Worm (Caenorhabditis elegans) whole organism, L1 larva: ENCODE data around the gene col-140.

Experiments used
- C16A3.4 ChIP-seq: fragments of 150-350 bp; optimal IDR thresholded peaks from 2 replicates; lab custom pipeline; 2014; ENCODE audit warnings: missing biosample characterization, missing genetic modification characterization
- alr-1 ChIP-seq: fragments of 200-800 bp; sonication (Bioruptor generic); optimal IDR thresholded peaks from 2 replicates; lab custom pipeline; 2018; ENCODE audit warnings: borderline replicate concordance, mild to moderate bottlenecking, missing genetic modification characterization, missing compliant biosample characterization
- blmp-1 ChIP-seq: fragments of 150-350 bp; optimal IDR thresholded peaks from 2 replicates; lab custom pipeline; 2014; ENCODE audit warnings: missing biosample characterization, missing genetic modification characterization
- ceh-82 ChIP-seq, 3 experiments: fragments of 150-350 bp in 1 of 3; sonication (generic microtip) in 2 of 3; optimal IDR thresholded peaks; 2 replicates each; lab custom pipeline; 2014 to 2017; ENCODE audit warnings: missing biosample characterization in 3 of 3, missing genetic modification characterization in 3 of 3
- ces-1 ChIP-seq: fragments of 150-350 bp; optimal IDR thresholded peaks from 2 replicates; lab custom pipeline; 2014; ENCODE audit warnings: missing biosample characterization, missing genetic modification reagents, missing genetic modification characterization
- dpl-1 ChIP-seq, 3 experiments: fragments of 150-350 bp in 2 of 3; sonication (generic microtip) in 1 of 3; optimal IDR thresholded peaks; 2 replicates each; lab custom pipeline; 2014 to 2017; ENCODE audit warnings: missing biosample characterization in 3 of 3, missing genetic modification characterization in 3 of 3, missing genetic modification reagents in 3 of 3
- dsc-1 ChIP-seq: sonication (generic microtip); optimal IDR thresholded peaks from 2 replicates; lab custom pipeline; 2016; ENCODE audit warnings: mild to moderate bottlenecking, missing genetic modification characterization, missing compliant biosample characterization
- efl-1 ChIP-seq, 4 experiments: fragments of 150-350 bp; optimal IDR thresholded peaks in 3 of 4; peaks in 1 of 4; 1 replicate in 1 of 4; 2 replicates in 3 of 4; lab custom pipeline; 2014; ENCODE audit warnings: missing biosample characterization in 2 of 4, missing genetic modification characterization in 2 of 4, missing genetic modification reagents in 2 of 4
- elt-3 ChIP-seq, 6 experiments: fragments of 150-350 bp in 1 of 6; sonication (generic microtip); optimal IDR thresholded peaks; 2 replicates each; lab custom pipeline; 2017 to 2018; ENCODE audit warnings: missing biosample characterization in 6 of 6, missing genetic modification characterization in 6 of 6, inconsistent platforms in 1 of 6
- ets-5 ChIP-seq: fragments of 200-800 bp; sonication (Bioruptor generic); IDR thresholded peaks from 2 replicates; pipeline ENCODE4 v1.3.6; 2022; ENCODE audit warnings: missing genetic modification characterization, missing compliant biosample characterization
- fkh-10 ChIP-seq: sonication (generic microtip); optimal IDR thresholded peaks from 2 replicates; lab custom pipeline; 2017; ENCODE audit warnings: missing biosample characterization, missing genetic modification reagents, missing genetic modification characterization
- fos-1 ChIP-seq: fragments of 150-350 bp; optimal IDR thresholded peaks from 2 replicates; lab custom pipeline; 2014; ENCODE audit warnings: missing biosample characterization, missing genetic modification characterization
- hlh-17 ChIP-seq: fragments of 200-800 bp; sonication (Bioruptor generic); optimal IDR thresholded peaks from 2 replicates; lab custom pipeline; 2018; ENCODE audit warnings: missing genetic modification characterization, mild to moderate bottlenecking, missing compliant biosample characterization, moderate library complexity, borderline replicate concordance
- lin-13 ChIP-seq: fragments of 150-350 bp; optimal IDR thresholded peaks from 2 replicates; lab custom pipeline; 2014; ENCODE audit warnings: missing biosample characterization, missing genetic modification reagents, missing genetic modification characterization
- lin-14 ChIP-seq: fragments of 200-800 bp; sonication (Bioruptor generic); optimal IDR thresholded peaks from 2 replicates; lab custom pipeline; 2018; ENCODE audit warnings: mild to moderate bottlenecking, missing genetic modification characterization, moderate library complexity, missing compliant biosample characterization
- lin-35 ChIP-seq, 2 experiments: fragments of 150-350 bp; optimal IDR thresholded peaks; 2 replicates each; lab custom pipeline; 2014; ENCODE audit warnings: missing biosample characterization in 2 of 2, missing genetic modification characterization in 2 of 2, missing genetic modification reagents in 2 of 2
- lir-3 ChIP-seq: sonication (generic microtip); optimal IDR thresholded peaks from 2 replicates; lab custom pipeline; 2016; ENCODE audit warnings: mild to moderate bottlenecking, missing genetic modification characterization, moderate library complexity, missing compliant biosample characterization; ENCODE audit not compliant: poor library complexity
- mdl-1 ChIP-seq, 2 experiments: fragments of 150-350 bp; optimal IDR thresholded peaks; 2 replicates each; lab custom pipeline; 2014 to 2017; ENCODE audit warnings: missing biosample characterization in 2 of 2, missing genetic modification characterization in 2 of 2, inconsistent platforms in 1 of 2
- nhr-11 ChIP-seq: fragments of 150-350 bp; optimal IDR thresholded peaks from 2 replicates; lab custom pipeline; 2014; ENCODE audit warnings: missing biosample characterization, missing genetic modification characterization
- nhr-19 ChIP-seq: fragments of 200-800 bp; sonication (Bioruptor generic); conservative IDR thresholded peaks from 2 replicates; pipeline ENCODE4 v1.3.6; 2022; ENCODE audit warnings: missing genetic modification characterization, missing compliant biosample characterization
- nhr-20 ChIP-seq: sonication (generic microtip); optimal IDR thresholded peaks from 2 replicates; lab custom pipeline; 2016; ENCODE audit warnings: mild to moderate bottlenecking, missing genetic modification characterization, missing compliant biosample characterization
- nhr-47 ChIP-seq: sonication (generic microtip); optimal IDR thresholded peaks from 2 replicates; lab custom pipeline; 2016; ENCODE audit warnings: mild to moderate bottlenecking, missing genetic modification characterization, moderate library complexity, missing compliant biosample characterization
- nhr-71 ChIP-seq: sonication (generic microtip); optimal IDR thresholded peaks from 2 replicates; lab custom pipeline; 2016; ENCODE audit warnings: mild to moderate bottlenecking, missing genetic modification characterization, moderate library complexity, missing compliant biosample characterization
- nhr-77 ChIP-seq: fragments of 150-350 bp; optimal IDR thresholded peaks from 2 replicates; lab custom pipeline; 2014; ENCODE audit warnings: missing biosample characterization, missing genetic modification characterization
- nhr-84 ChIP-seq: sonication (generic microtip); optimal IDR thresholded peaks from 2 replicates; lab custom pipeline; 2017; ENCODE audit warnings: missing biosample characterization, missing genetic modification characterization
- nhr-85 ChIP-seq: sonication (generic microtip); peaks from one replicate; lab custom pipeline; 2016; ENCODE audit warnings: missing genetic modification characterization, inconsistent platforms, missing compliant biosample characterization
- pag-3 ChIP-seq: sonication (generic microtip); optimal IDR thresholded peaks from 2 replicates; lab custom pipeline; 2017; ENCODE audit warnings: missing genetic modification characterization, mild to moderate bottlenecking, missing compliant biosample characterization, antibody characterized with exemption, borderline replicate concordance; ENCODE audit not compliant: insufficient read depth
- snu-23 ChIP-seq: sonication (generic microtip); optimal IDR thresholded peaks from 2 replicates; lab custom pipeline; 2016; ENCODE audit warnings: missing genetic modification characterization, missing compliant biosample characterization
- tlp-1 ChIP-seq: fragments of 150-350 bp; optimal IDR thresholded peaks from 2 replicates; lab custom pipeline; 2014; ENCODE audit warnings: missing biosample characterization, missing genetic modification characterization
- unc-62 ChIP-seq: fragments of 150-350 bp; optimal IDR thresholded peaks from 2 replicates; lab custom pipeline; 2014; ENCODE audit warnings: missing biosample characterization, missing genetic modification reagents, missing genetic modification characterization
- unc-86 ChIP-seq: sonication (generic microtip); optimal IDR thresholded peaks from 2 replicates; lab custom pipeline; 2016; ENCODE audit warnings: missing genetic modification characterization, missing compliant biosample characterization
- vab-15 ChIP-seq: sonication (generic microtip); optimal IDR thresholded peaks from 2 replicates; lab custom pipeline; 2017; ENCODE audit warnings: missing genotype, mild to moderate bottlenecking, missing genetic modification characterization, missing compliant biosample characterization
- xbp-1 ChIP-seq: sonication (generic microtip); optimal IDR thresholded peaks from 2 replicates; lab custom pipeline; 2016; ENCODE audit warnings: missing genetic modification characterization, missing compliant biosample characterization
- ztf-4 ChIP-seq: fragments of 150-350 bp; optimal IDR thresholded peaks from 2 replicates; lab custom pipeline; 2014; ENCODE audit warnings: missing biosample characterization, missing genetic modification characterization

col-140 gene

DNA sequence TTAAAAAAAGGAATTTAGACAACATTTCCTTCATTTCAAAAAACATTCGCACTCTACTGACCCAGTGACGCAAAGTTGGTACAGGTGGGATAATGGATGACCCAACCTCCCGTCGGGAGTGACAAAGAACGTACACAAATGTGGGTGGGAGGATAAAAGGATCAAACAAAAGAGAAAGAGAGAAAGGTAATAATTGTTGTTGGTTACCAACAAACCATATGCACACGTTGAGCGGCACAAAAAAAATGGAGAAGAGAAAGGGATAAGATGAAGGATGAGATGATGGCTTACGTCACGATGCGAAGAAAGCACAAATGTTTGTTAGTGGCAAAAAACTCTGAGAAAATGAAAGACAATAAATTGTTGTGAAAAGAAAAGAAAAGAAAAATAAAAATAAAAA lies 15.0 kb upstream of the col-140 start (continued):
- TF ChIP-seq tlp-1 (tag; lab: Kevin White, UChicago) (no peak), lin-13 (GFP tag; lab: Kevin White, UChicago) (no peak), dpl-1 (GFP tag; optimal IDR thresholded peaks at IDR 0.05; lab: Kevin White, UChicago) (no peak), fos-1 (tag; lab: Kevin White, UChicago) (no peak), efl-1 (optimal IDR thresholded peaks at IDR 0.05; lab: Kevin White, UChicago) (peak in 1 of 2 experiments; percentile 2), efl-1 (GFP tag; optimal IDR thresholded peaks at IDR 0.05 in 1 of 2; lab: Kevin White, UChicago) (no peak), nhr-11 (tag; lab: Kevin White, UChicago) (no peak), dsc-1 (no peak), lin-35 (GFP tag; optimal IDR thresholded peaks at IDR 0.05; lab: Kevin White, UChicago) (no peak), nhr-77 (peak; percentile 26), xbp-1 (tag; lab: Kevin White, UChicago) (no peak), C16A3.4 (peak; percentile 17), nhr-19 (GFP tag; lab: Robert Waterston, UW) (peak; percentile 34; the same call in 1 of the 2 replicates), lir-3 (tag; lab: Kevin White, UChicago) (no peak)

DNA sequence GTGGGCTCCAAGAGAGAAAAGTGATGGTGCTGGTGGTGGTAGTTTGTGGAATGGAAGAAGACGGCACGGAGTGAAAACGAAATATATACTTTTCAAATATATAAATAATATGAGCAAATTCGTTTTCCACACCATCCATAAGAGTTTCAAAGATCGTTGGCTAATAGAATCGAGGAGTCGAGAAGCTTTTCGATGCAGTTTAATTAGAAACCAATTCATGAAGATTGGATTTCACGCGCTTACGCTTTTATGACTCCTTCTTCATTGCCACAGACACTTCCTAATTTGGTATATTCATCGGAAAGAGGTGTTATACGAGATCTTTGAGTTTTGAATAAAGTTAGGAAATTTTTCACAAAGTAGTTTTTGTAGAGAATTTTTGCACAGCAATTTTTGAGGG lies 14.0 kb upstream of the col-140 start:
- TF ChIP-seq pag-3: no peak
- TF ChIP-seq lin-14 (GFP tag; lab: Kevin White, UChicago): peak; percentile 27
- TF ChIP-seq dsc-1: peak; percentile 67
- peak; percentile 6 for TF ChIP-seq nhr-47 (tag; lab: Kevin White, UChicago)

DNA sequence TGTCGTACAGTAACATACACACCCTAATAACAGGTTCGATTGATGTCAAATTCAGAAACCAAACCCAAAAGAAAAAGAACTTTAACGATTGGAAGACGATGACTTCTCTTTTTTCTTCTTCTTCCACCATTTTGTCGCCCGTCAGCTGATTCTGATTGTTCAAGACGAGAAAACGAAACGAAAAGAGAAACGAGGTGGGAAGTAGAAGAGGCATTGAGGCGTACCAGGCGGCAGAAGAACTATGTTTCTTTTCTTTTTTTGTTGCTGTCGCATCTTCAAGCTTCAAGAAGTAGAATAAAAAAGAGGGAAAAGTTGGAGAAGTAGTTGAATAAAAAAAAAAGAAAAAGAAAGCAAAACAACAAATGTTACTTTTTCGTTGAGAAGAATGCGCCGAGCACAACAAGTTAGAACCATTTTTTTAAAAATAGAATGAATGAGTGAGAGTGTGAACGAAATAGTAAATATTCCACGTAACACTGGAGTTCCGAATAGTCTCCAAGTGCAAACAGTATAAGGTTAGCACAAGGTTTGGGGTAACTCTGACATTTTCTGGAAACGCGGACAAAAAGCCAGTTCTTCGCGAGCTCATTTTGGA lies 11.5 kb upstream of the col-140 start:
- TF ChIP-seq nhr-71 (tag; lab: Kevin White, UChicago) (peak; percentile 13), efl-1 (optimal IDR thresholded peaks at IDR 0.05; lab: Kevin White, UChicago) (no peak), efl-1 (GFP tag; optimal IDR thresholded peaks at IDR 0.05 in 1 of 2; lab: Kevin White, UChicago) (peak in 1 of 2 experiments; percentile 94), lin-14 (GFP tag; lab: Kevin White, UChicago) (peak; percentile 65), mdl-1 (tag; optimal IDR thresholded peaks at IDR 0.05; lab: Kevin White, UChicago) (peak in 1 of 2 experiments; percentile 41), nhr-85 (peak; percentile 29), lin-35 (GFP tag; optimal IDR thresholded peaks at IDR 0.05; lab: Kevin White, UChicago) (peak in 1 of 2 experiments; percentile 25), fkh-10 (GFP tag; lab: Kevin White, UChicago) (peak; percentile 22), alr-1 (tag; lab: Kevin White, UChicago) (no peak), vab-15 (tag; lab: Kevin White, UChicago) (no peak), ztf-4 (tag; lab: Kevin White, UChicago) (no peak), elt-3 (tag; optimal IDR thresholded peaks at IDR 0.05; lab: Kevin White, UChicago) (peak in 1 of 6 experiments; percentile 10), snu-23 (GFP tag; lab: Kevin White, UChicago) (peak; percentile 16), blmp-1 (peak; percentile 65), nhr-47 (tag; lab: Kevin White, UChicago) (no peak), unc-62 (no peak), hlh-17 (no peak)

DNA sequence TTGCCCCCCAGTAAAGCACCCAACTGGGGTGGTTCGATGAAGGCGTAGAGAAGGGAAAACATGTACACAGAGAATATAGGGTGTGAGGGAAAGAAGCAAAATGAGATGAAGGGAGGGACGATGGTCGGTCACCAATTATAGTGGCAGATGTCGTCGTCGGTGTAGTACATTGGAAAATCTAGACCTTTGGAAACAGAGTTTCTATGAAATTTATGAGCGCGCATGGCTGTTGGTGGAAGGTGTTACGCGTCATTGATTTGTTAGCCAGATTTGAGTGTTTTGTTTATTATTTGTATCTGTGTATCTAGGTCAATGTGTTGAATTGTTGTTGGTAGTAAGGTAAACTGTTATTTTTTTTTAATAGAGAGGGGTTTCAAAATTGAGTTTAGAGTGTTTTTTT lies 10.1 kb upstream of the col-140 start:
- no peak for TF ChIP-seq ets-5 (GFP tag; lab: Robert Waterston, UW)
- no peak for TF ChIP-seq nhr-47 (tag; lab: Kevin White, UChicago)
- TF ChIP-seq nhr-19 (GFP tag; lab: Robert Waterston, UW): no peak
- no peak for TF ChIP-seq efl-1 (optimal IDR thresholded peaks at IDR 0.05; lab: Kevin White, UChicago)
- peak in 1 of 2 experiments; percentile 84 for TF ChIP-seq efl-1 (GFP tag; optimal IDR thresholded peaks at IDR 0.05 in 1 of 2; lab: Kevin White, UChicago)
- TF ChIP-seq lin-14 (GFP tag; lab: Kevin White, UChicago): peak; percentile 39
- peak; percentile 20 for TF ChIP-seq snu-23 (GFP tag; lab: Kevin White, UChicago)
- TF ChIP-seq ces-1: no peak
- no peak for TF ChIP-seq alr-1 (tag; lab: Kevin White, UChicago)
- TF ChIP-seq nhr-20: no peak
- no peak for TF ChIP-seq unc-86 (tag; lab: Kevin White, UChicago)
- no peak for TF ChIP-seq pag-3
- TF ChIP-seq lin-35 (GFP tag; optimal IDR thresholded peaks at IDR 0.05; lab: Kevin White, UChicago): peak in 1 of 2 experiments; percentile 3
- peak; percentile 61 for TF ChIP-seq nhr-85
- no peak for TF ChIP-seq nhr-84
- TF ChIP-seq ceh-82 (tag; optimal IDR thresholded peaks at IDR 0.05; lab: Kevin White, UChicago): no peak
- TF ChIP-seq blmp-1: peak; percentile 28
